Worm (Caenorhabditis elegans): ENCODE measurements around the gene itsn-1.
"Not testable (repeated sequence)": the region's sequence is repeated elsewhere in the genome, so short reads cannot be mapped to it uniquely, and the experiment has no call there.

The itsn-1 gene

DNA sequence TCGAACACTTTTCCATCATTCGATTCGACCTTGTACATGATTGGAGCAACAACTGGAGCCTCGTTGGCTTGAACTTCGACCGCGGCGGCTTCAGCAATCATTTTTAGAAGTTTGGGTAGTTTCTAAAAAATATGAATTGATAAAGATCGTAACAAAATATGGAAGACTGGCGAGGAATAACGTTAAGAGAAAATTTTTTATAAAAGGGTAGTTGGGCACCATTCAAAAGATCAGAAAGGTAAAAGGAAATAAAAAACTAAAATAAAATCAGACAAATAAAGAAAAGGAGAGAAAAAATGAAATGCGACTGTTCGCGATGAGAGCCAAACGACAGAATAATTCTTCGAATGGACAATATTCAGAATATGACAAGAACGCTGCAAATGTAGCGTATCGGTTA, 46.3 kb downstream of the itsn-1 start, which contains the start of gene skr-8:
Gene skr-8 (minus strand): TSS at position 101 of the 400 bp plus-strand sequence.
- TF ChIP-seq dve-1 (tag; optimal IDR thresholded peaks at IDR 0.05; ENCODE audit: insufficient read depth); attf-4 (tag; optimal IDR thresholded peaks at IDR 0.05); F49E8.2 (tag; optimal IDR thresholded peaks at IDR 0.05; ENCODE audit: borderline replicate concordance): not testable (repeated sequence)

DNA sequence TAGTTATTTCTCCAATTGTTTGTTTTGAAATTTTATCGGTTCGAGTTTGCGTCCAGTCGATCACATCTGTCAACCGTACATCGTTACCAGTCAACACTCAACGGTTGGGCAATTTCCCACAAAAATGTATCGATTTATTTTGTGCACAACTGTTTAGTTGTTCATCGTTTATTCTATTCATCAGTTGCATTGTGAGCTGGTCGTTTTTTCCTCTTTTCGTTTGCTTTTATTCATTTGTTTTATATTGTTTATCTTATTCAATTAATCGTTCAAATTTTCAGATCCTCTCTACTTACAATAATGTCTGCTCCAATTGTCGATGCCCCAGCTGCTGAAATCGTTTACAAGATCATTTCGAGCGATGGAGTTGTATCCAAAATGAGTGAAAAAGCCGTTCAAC, 47.5 kb downstream of the itsn-1 start, which contains the start of gene skr-12:
Gene skr-12 (plus strand): TSS at position 301 of the 400 bp plus-strand sequence.
- TF ChIP-seq ceh-44 (GFP tag; IDR thresholded peaks at IDR 0.05) (no peak), unc-130 (GFP tag; optimal IDR thresholded peaks at IDR 0.05) (no peak), Y75B8A.6 (GFP tag; IDR thresholded peaks at IDR 0.05) (no peak), gei-8 (GFP tag; optimal IDR thresholded peaks at IDR 0.05) (no peak), duxl-1 (tag; optimal IDR thresholded peaks at IDR 0.05; ENCODE audit: poor library complexity) (no peak), daf-19 (GFP tag; conservative IDR thresholded peaks at IDR 0.05) (no peak), nhr-77 (tag; optimal IDR thresholded peaks at IDR 0.05) (no peak), lim-7 (GFP tag; IDR thresholded peaks at IDR 0.05) (no peak), daf-8 (GFP tag; IDR thresholded peaks at IDR 0.05) (no peak)

DNA sequence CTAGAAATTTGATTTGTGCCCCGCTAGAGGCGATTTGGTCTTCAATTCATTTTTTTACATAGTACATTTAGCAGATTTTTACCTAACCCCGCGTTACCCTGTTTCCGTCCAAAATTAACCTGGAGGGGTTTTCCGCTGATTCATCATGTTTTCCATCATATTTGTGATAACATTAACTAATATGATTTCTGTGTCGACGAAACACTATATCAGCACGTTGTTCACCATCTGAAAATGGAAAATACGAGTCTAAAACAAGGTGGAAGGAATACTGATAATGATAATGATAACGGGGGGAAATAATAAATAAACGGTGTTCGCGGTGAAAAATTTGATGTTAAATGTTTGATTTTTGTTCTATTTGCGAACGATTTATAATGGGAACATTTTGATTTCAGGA, 52.2 kb downstream of the itsn-1 start:
- no peak for TF ChIP-seq ztf-7 (tag; optimal IDR thresholded peaks at IDR 0.05)
- TF ChIP-seq php-3 (GFP tag; IDR thresholded peaks at IDR 0.05) = peak; percentile 57
- peak in 1 of 2 experiments; percentile 56 for TF ChIP-seq mdl-1 (tag; optimal IDR thresholded peaks at IDR 0.05)
- TF ChIP-seq F37D6.2 (tag; optimal IDR thresholded peaks at IDR 0.05) = no peak
- TF ChIP-seq F49E8.2 (tag; optimal IDR thresholded peaks at IDR 0.05; ENCODE audit: borderline replicate concordance) = no peak
- no peak for TF ChIP-seq F10B5.3 (tag; optimal IDR thresholded peaks at IDR 0.05)
- peak; percentile 93 for TF ChIP-seq dve-1 (tag; optimal IDR thresholded peaks at IDR 0.05; ENCODE audit: insufficient read depth)
- peak; percentile 88 for TF ChIP-seq mxl-3 (GFP tag; optimal IDR thresholded peaks at IDR 0.05)
- peak; percentile 66; the same call in 1 of the 2 replicates for TF ChIP-seq dmd-6 (GFP tag; IDR thresholded peaks at IDR 0.05)
- no peak for TF ChIP-seq zfp-2 (tag; optimal IDR thresholded peaks at IDR 0.05)
- no peak for TF ChIP-seq nhr-6 (tag; optimal IDR thresholded peaks at IDR 0.05)
- peak; percentile 13 for TF ChIP-seq nhr-48 (tag; optimal IDR thresholded peaks at IDR 0.05)
- peak; percentile 86 for TF ChIP-seq lin-1 (GFP tag; IDR thresholded peaks at IDR 0.05)
- TF ChIP-seq hlh-11 (tag; optimal IDR thresholded peaks at IDR 0.05) = peak; percentile 90
- TF ChIP-seq nhr-77 (tag; optimal IDR thresholded peaks at IDR 0.05) = peak; percentile 57
- peak; percentile 98 for TF ChIP-seq pqm-1 (tag; optimal IDR thresholded peaks at IDR 0.05)
- no peak for TF ChIP-seq snpc-1.2 (GFP tag; IDR thresholded peaks at IDR 0.05)
- TF ChIP-seq snpc-4 (tag; optimal IDR thresholded peaks at IDR 0.05) = no peak
- TF ChIP-seq lin-13 (GFP tag; optimal IDR thresholded peaks at IDR 0.05) = no peak
- TF ChIP-seq lin-15B (tag; optimal IDR thresholded peaks at IDR 0.05) = no peak
- no peak for TF ChIP-seq daf-16 (GFP tag; optimal IDR thresholded peaks at IDR 0.05)
- TF ChIP-seq daf-16 (tag; optimal IDR thresholded peaks at IDR 0.05) = peak; percentile 99
- TF ChIP-seq nhr-10 (tag; optimal IDR thresholded peaks at IDR 0.05) = no peak
- no peak for TF ChIP-seq nhr-111 (GFP tag; optimal IDR thresholded peaks at IDR 0.05)
- peak; percentile 93 for TF ChIP-seq aha-1 (tag)
- peak in 1 of 2 experiments; percentile 64 for TF ChIP-seq unc-62 (GFP tag; optimal IDR thresholded peaks at IDR 0.05 in 1 of 2)
- no peak for TF ChIP-seq unc-62 (tag; optimal IDR thresholded peaks at IDR 0.05)
- TF ChIP-seq hlh-30 (tag; optimal IDR thresholded peaks at IDR 0.05; ENCODE audit: insufficient read depth) = peak; percentile 35
- peak; percentile 90 for TF ChIP-seq nhr-28 (tag; optimal IDR thresholded peaks at IDR 0.05)

DNA sequence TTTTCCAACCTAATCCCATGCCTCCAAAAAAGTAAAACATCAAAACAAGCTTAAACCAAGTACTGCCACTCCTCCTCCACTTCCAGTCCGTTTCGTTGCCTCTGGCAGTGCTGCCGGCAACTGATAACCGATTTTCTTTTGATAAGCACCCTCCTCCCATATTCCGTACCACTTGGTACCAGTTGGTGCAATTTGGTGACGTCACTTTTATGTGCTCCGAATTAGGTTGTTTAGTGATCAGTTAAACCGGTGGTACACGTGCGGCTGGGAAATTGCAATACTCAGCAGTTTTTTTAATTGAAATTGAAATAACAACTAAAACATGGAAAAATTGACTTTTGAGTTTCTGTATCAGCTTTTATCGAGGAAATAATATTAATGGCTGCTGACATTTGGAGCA, 54.6 kb downstream of the itsn-1 start:
- TF ChIP-seq hlh-11 (tag; optimal IDR thresholded peaks at IDR 0.05) = peak; percentile 95
- TF ChIP-seq ztf-11 (tag; optimal IDR thresholded peaks at IDR 0.05) = no peak
- peak; percentile 40 for TF ChIP-seq hlh-30 (tag; optimal IDR thresholded peaks at IDR 0.05; ENCODE audit: insufficient read depth)
- no peak for TF ChIP-seq ctbp-1 (GFP tag; IDR thresholded peaks at IDR 0.05)
- TF ChIP-seq lsy-2 (tag; optimal IDR thresholded peaks at IDR 0.05) = peak in 1 of 2 experiments; percentile 37
- TF ChIP-seq ZK546.5 (tag; optimal IDR thresholded peaks at IDR 0.05) = no peak
- no peak for TF ChIP-seq ceh-28 (tag; optimal IDR thresholded peaks at IDR 0.05)
- peak; percentile 91 for TF ChIP-seq php-3 (GFP tag; IDR thresholded peaks at IDR 0.05)
- TF ChIP-seq mep-1 (tag; optimal IDR thresholded peaks at IDR 0.05) = peak; percentile 51
- TF ChIP-seq ztf-7 (tag; optimal IDR thresholded peaks at IDR 0.05) = no peak
- TF ChIP-seq zfp-3 (GFP tag; conservative IDR thresholded peaks at IDR 0.05) = no peak
- TF ChIP-seq daf-16 (GFP tag; optimal IDR thresholded peaks at IDR 0.05) = no peak
- TF ChIP-seq daf-16 (tag; optimal IDR thresholded peaks at IDR 0.05) = peak; percentile 97
- no peak for TF ChIP-seq hif-1 (tag; optimal IDR thresholded peaks at IDR 0.05)
- TF ChIP-seq mes-2 (tag; optimal IDR thresholded peaks at IDR 0.05; ENCODE audit: poor library complexity, severe bottlenecking) = peak; percentile 29

All from whole organism, L4 larva.